Worm (Caenorhabditis elegans) whole organism, late embryonic: Measurements from ENCODE around the gene W02A2.8.

Experiments used
- C08G9.2 ChIP-seq: sonication (generic microtip); optimal IDR thresholded peaks from 2 replicates; lab custom pipeline; 2016; ENCODE audit warnings: mild to moderate bottlenecking, missing genetic modification characterization, moderate library complexity, missing compliant biosample characterization
- K09A11.1 ChIP-seq: sonication (generic microtip); optimal IDR thresholded peaks from 2 replicates; lab custom pipeline; 2017; ENCODE audit warnings: antibody characterized with exemption, mild to moderate bottlenecking, missing genetic modification characterization, missing compliant biosample characterization; ENCODE audit not compliant: insufficient read depth
- Y22D7AL.16 ChIP-seq: sonication (generic microtip); optimal IDR thresholded peaks from 2 replicates; lab custom pipeline; 2016; ENCODE audit warnings: missing genetic modification characterization, missing compliant biosample characterization
- ceh-14 ChIP-seq: sonication (generic microtip); optimal IDR thresholded peaks from 2 replicates; lab custom pipeline; 2016; ENCODE audit warnings: missing genotype, missing genetic modification characterization, missing compliant biosample characterization
- ceh-18 ChIP-seq: sonication (generic microtip); optimal IDR thresholded peaks from 2 replicates; lab custom pipeline; 2016; ENCODE audit warnings: missing genetic modification characterization, missing compliant biosample characterization
- ceh-19 ChIP-seq: fragments of 200-800 bp; sonication (Bioruptor generic); optimal IDR thresholded peaks from 2 replicates; lab custom pipeline; 2018; ENCODE audit warnings: mild to moderate bottlenecking, missing genetic modification characterization, missing compliant biosample characterization
- ceh-2 ChIP-seq: sonication (generic microtip); optimal IDR thresholded peaks from 2 replicates; lab custom pipeline; 2016; ENCODE audit warnings: missing genotype, missing genetic modification characterization, missing compliant biosample characterization
- ceh-22 ChIP-seq: sonication (generic microtip); optimal IDR thresholded peaks from 2 replicates; lab custom pipeline; 2017; ENCODE audit warnings: missing biosample characterization, missing genetic modification characterization
- ceh-24 ChIP-seq: sonication (generic microtip); optimal IDR thresholded peaks from 2 replicates; lab custom pipeline; 2016; ENCODE audit warnings: mild to moderate bottlenecking, missing genetic modification characterization, missing compliant biosample characterization
- ceh-30 ChIP-seq: fragments of 150-350 bp; optimal IDR thresholded peaks from 2 replicates; lab custom pipeline; 2014; ENCODE audit warnings: missing biosample characterization, missing genetic modification characterization
- ceh-48 ChIP-seq: sonication (generic microtip); optimal IDR thresholded peaks from 2 replicates; lab custom pipeline; 2016; ENCODE audit warnings: missing genetic modification characterization, inconsistent platforms, missing compliant biosample characterization
- ceh-9 ChIP-seq: sonication (generic microtip); optimal IDR thresholded peaks from 2 replicates; lab custom pipeline; 2016; ENCODE audit warnings: mild to moderate bottlenecking, missing genetic modification characterization, inconsistent platforms, missing compliant biosample characterization
- dmd-4 ChIP-seq: sonication (generic microtip); optimal IDR thresholded peaks from 2 replicates; lab custom pipeline; 2016; ENCODE audit warnings: borderline replicate concordance, missing genetic modification characterization, missing compliant biosample characterization
- elt-2 ChIP-seq: sonication (generic microtip); optimal IDR thresholded peaks from 2 replicates; lab custom pipeline; 2016; ENCODE audit warnings: missing genetic modification reagents, missing genetic modification characterization, missing compliant biosample characterization
- elt-4 ChIP-seq: sonication (generic microtip); optimal IDR thresholded peaks from 2 replicates; lab custom pipeline; 2016; ENCODE audit warnings: missing genetic modification characterization, missing compliant biosample characterization
- eyg-1 ChIP-seq: sonication (generic microtip); optimal IDR thresholded peaks from 2 replicates; lab custom pipeline; 2016; ENCODE audit warnings: missing genotype, missing genetic modification characterization, missing compliant biosample characterization
- fkh-10 ChIP-seq: fragments of 150-350 bp; optimal IDR thresholded peaks from 2 replicates; lab custom pipeline; 2014; ENCODE audit warnings: missing biosample characterization, missing genetic modification reagents, missing genetic modification characterization
- fkh-6 ChIP-seq: sonication (generic microtip); optimal IDR thresholded peaks from 2 replicates; lab custom pipeline; 2016; ENCODE audit warnings: missing genetic modification characterization, missing compliant biosample characterization
- gmeb-2 ChIP-seq: sonication (generic microtip); optimal IDR thresholded peaks from 2 replicates; lab custom pipeline; 2016; ENCODE audit warnings: missing genetic modification characterization, inconsistent platforms, missing compliant biosample characterization
- hlh-13 ChIP-seq: fragments of 200-800 bp; sonication (Bioruptor generic); optimal IDR thresholded peaks from 2 replicates; lab custom pipeline; 2018; ENCODE audit warnings: mild to moderate bottlenecking, missing genetic modification characterization, missing compliant biosample characterization
- hlh-30 ChIP-seq: sonication (generic microtip); optimal IDR thresholded peaks from 2 replicates; lab custom pipeline; 2017; ENCODE audit warnings: antibody characterized with exemption, missing genetic modification characterization, missing compliant biosample characterization; ENCODE audit not compliant: insufficient read depth
- hlh-8 ChIP-seq: sonication (generic microtip); optimal IDR thresholded peaks from 2 replicates; lab custom pipeline; 2016; ENCODE audit warnings: missing genotype, missing genetic modification characterization, missing compliant biosample characterization
- lin-11 ChIP-seq: fragments of 200-800 bp; sonication (Bioruptor generic); optimal IDR thresholded peaks from 2 replicates; lab custom pipeline; 2018; ENCODE audit warnings: mild to moderate bottlenecking, missing genetic modification characterization, missing compliant biosample characterization
- nfya-1 ChIP-seq: sonication (generic microtip); optimal IDR thresholded peaks from 2 replicates; lab custom pipeline; 2017; ENCODE audit warnings: missing genetic modification characterization, mild to moderate bottlenecking, missing compliant biosample characterization, antibody characterized with exemption, moderate library complexity
- npax-4 ChIP-seq: sonication (generic microtip); optimal IDR thresholded peaks from 2 replicates; lab custom pipeline; 2016; ENCODE audit warnings: missing genetic modification characterization, missing compliant biosample characterization
- pag-3 ChIP-seq: sonication (generic microtip); optimal IDR thresholded peaks from 2 replicates; lab custom pipeline; 2016; ENCODE audit warnings: missing compliant biosample characterization, missing genetic modification characterization, borderline replicate concordance
- pha-2 ChIP-seq: sonication (generic microtip); optimal IDR thresholded peaks from 2 replicates; lab custom pipeline; 2017; ENCODE audit warnings: mild to moderate bottlenecking, missing genetic modification characterization, missing compliant biosample characterization
- pha-4 ChIP-seq: fragments of 150-350 bp; optimal IDR thresholded peaks from 2 replicates; lab custom pipeline; 2018; ENCODE audit warnings: missing biosample characterization, missing genetic modification reagents, missing genetic modification characterization
- rnt-1 ChIP-seq: sonication (generic microtip); optimal IDR thresholded peaks from 2 replicates; lab custom pipeline; 2016; ENCODE audit warnings: missing genetic modification characterization, missing compliant biosample characterization
- sox-4 ChIP-seq: sonication (generic microtip); optimal IDR thresholded peaks from 2 replicates; lab custom pipeline; 2017; ENCODE audit warnings: mild to moderate bottlenecking, missing genetic modification characterization, inconsistent platforms, missing compliant biosample characterization
- syd-9 ChIP-seq: sonication (generic microtip); optimal IDR thresholded peaks from 2 replicates; lab custom pipeline; 2016; ENCODE audit warnings: mild to moderate bottlenecking, missing genetic modification characterization, moderate library complexity, missing compliant biosample characterization
- tbx-2 ChIP-seq: sonication (generic microtip); optimal IDR thresholded peaks from 2 replicates; lab custom pipeline; 2016; ENCODE audit warnings: missing genetic modification characterization, missing compliant biosample characterization
- tbx-7 ChIP-seq: sonication (generic microtip); optimal IDR thresholded peaks from 2 replicates; lab custom pipeline; 2016; ENCODE audit warnings: missing genotype, missing genetic modification characterization, missing compliant biosample characterization
- ttx-3 ChIP-seq: sonication (generic microtip); optimal IDR thresholded peaks from 2 replicates; lab custom pipeline; 2016; ENCODE audit warnings: missing genetic modification reagents, missing genetic modification characterization, missing compliant biosample characterization
- unc-3 ChIP-seq, 2 experiments: fragments of 200-800 bp in 1 of 2; sonication (Bioruptor generic) in 1 of 2; sonication (generic microtip) in 1 of 2; conservative IDR thresholded peaks in 1 of 2; optimal IDR thresholded peaks in 1 of 2; 2 replicates each; pipeline versions ENCODE4 v1.3.6 to Lab custom; 2016 to 2022; ENCODE audit warnings: missing compliant biosample characterization in 2 of 2, missing genetic modification characterization in 2 of 2, missing genetic modification reagents in 1 of 2
- unc-42 ChIP-seq: sonication (generic microtip); optimal IDR thresholded peaks from 2 replicates; lab custom pipeline; 2016; ENCODE audit warnings: missing genotype, missing genetic modification characterization, missing compliant biosample characterization
- zip-5 ChIP-seq: sonication (generic microtip); optimal IDR thresholded peaks from 2 replicates; lab custom pipeline; 2016; ENCODE audit warnings: missing genetic modification characterization, missing compliant biosample characterization
- ztf-16 ChIP-seq: sonication (generic microtip); optimal IDR thresholded peaks from 2 replicates; lab custom pipeline; 2017; ENCODE audit warnings: missing genetic modification characterization, missing compliant biosample characterization

The W02A2.8 gene

ce11 chrIV:13381823-13382222 is 23.4 kb upstream of the W02A2.8 start, which contains the start of gene emc-3:
emc-3 (minus strand) TSS chrIV:13381923.
- TF ChIP-seq pag-3 (tag; lab: Kevin White, UChicago) (no peak), pha-2 (tag; lab: Kevin White, UChicago) (no peak), lin-11 (tag; lab: Kevin White, UChicago) (no peak), syd-9 (tag; lab: Kevin White, UChicago) (no peak), nfya-1 (tag; lab: Kevin White, UChicago) (no peak), fkh-10 (no peak)

ce11 chrIV:13380506-13380905 is 22.1 kb upstream of the W02A2.8 start:
- TF ChIP-seq eyg-1 (tag; lab: Kevin White, UChicago) (no peak), ttx-3 (tag; lab: Kevin White, UChicago) (no peak), sox-4 (tag; lab: Kevin White, UChicago) (no peak), C08G9.2 (no peak), tbx-7 (tag; lab: Kevin White, UChicago) (no peak), hlh-8 (no peak), ceh-14 (tag; lab: Kevin White, UChicago) (no peak), pag-3 (tag; lab: Kevin White, UChicago) (no peak), Y22D7AL.16 (tag; lab: Kevin White, UChicago) (no peak)

ce11 chrIV:13377716-13378115 is 19.3 kb upstream of the W02A2.8 start, which contains the start of gene mau-8:
mau-8 (plus strand) TSS chrIV:13378016.
- TF ChIP-seq ceh-14 (tag; lab: Kevin White, UChicago) (no peak), ceh-18 (no peak), npax-4 (no peak), ceh-2 (tag; lab: Kevin White, UChicago) (no peak), ceh-9 (tag; lab: Kevin White, UChicago) (no peak), unc-42 (tag; lab: Kevin White, UChicago) (no peak), dmd-4 (tag; lab: Kevin White, UChicago) (no peak), ceh-22 (tag; lab: Kevin White, UChicago) (no peak), sox-4 (tag; lab: Kevin White, UChicago) (no peak)

ce11 chrIV:13374918-13375317 is 16.5 kb upstream of the W02A2.8 start:
- no peak for TF ChIP-seq unc-3 (GFP tag; conservative IDR thresholded peaks at IDR 0.05; lab: Robert Waterston, UW)
- no peak for TF ChIP-seq unc-3 (tag; optimal IDR thresholded peaks at IDR 0.05; lab: Kevin White, UChicago)
- peak; percentile 54 for TF ChIP-seq ceh-48 (tag; lab: Kevin White, UChicago)

- TF ChIP-seq hlh-30 (tag; lab: Kevin White, UChicago) (no peak), fkh-10 (no peak), ceh-22 (tag; lab: Kevin White, UChicago) (no peak), ceh-19 (GFP tag; lab: Kevin White, UChicago) (no peak), ceh-48 (tag; lab: Kevin White, UChicago) (no peak), elt-4 (tag; lab: Kevin White, UChicago) (no peak)
- TF ChIP-seq, all 69 proteins: peak for 0
Observed at ce11 chrIV:13371699-13372098, 13.3 kb upstream of the W02A2.8 start, which contains the start of gene Y62E10A.6. Y62E10A.6 (plus strand) TSS chrIV:13371999.

- no peak for TF ChIP-seq fkh-6 (tag; lab: Kevin White, UChicago)
- TF ChIP-seq ztf-16 (tag; lab: Kevin White, UChicago) = no peak
- no peak for TF ChIP-seq ceh-22 (tag; lab: Kevin White, UChicago)
- TF ChIP-seq rnt-1 (tag; lab: Kevin White, UChicago) = no peak
- no peak for TF ChIP-seq dmd-4 (tag; lab: Kevin White, UChicago)
- TF ChIP-seq gmeb-2 (tag; lab: Kevin White, UChicago) = no peak
- TF ChIP-seq ceh-30 (tag; lab: Kevin White, UChicago) = no peak
- TF ChIP-seq hlh-13 = no peak
- no peak for TF ChIP-seq elt-4 (tag; lab: Kevin White, UChicago)
- TF ChIP-seq ceh-18 = no peak
- TF ChIP-seq fkh-10 = no peak
- TF ChIP-seq tbx-7 (tag; lab: Kevin White, UChicago) = no peak
- TF ChIP-seq K09A11.1 (tag; lab: Kevin White, UChicago) = no peak
- TF ChIP-seq ceh-24 (tag; lab: Kevin White, UChicago) = no peak
- TF ChIP-seq pha-4 (tag; lab: Kevin White, UChicago) = no peak
- TF ChIP-seq pha-2 (tag; lab: Kevin White, UChicago) = no peak
- TF ChIP-seq tbx-2 (tag; lab: Kevin White, UChicago) = no peak
- TF ChIP-seq elt-2 (tag; lab: Kevin White, UChicago) = no peak
- TF ChIP-seq zip-5 (tag; lab: Kevin White, UChicago) = no peak
- TF ChIP-seq ceh-19 (GFP tag; lab: Kevin White, UChicago) = no peak
Observed at ce11 chrIV:13370235-13370739, 11.9 kb upstream of the W02A2.8 start, which contains the start of the genes rla-2, popl-7 and Y62E10A.24. rla-2 (minus strand) TSS chrIV:13370285. popl-7 (plus strand) TSS chrIV:13370689. Y62E10A.24 (plus strand) TSS chrIV:13370710.
